Worm (Caenorhabditis elegans) whole organism, dauer: Measurements from ENCODE around the gene tsen-34.
"Not testable (repeated sequence)": the region's sequence is repeated elsewhere in the genome, so short reads cannot be mapped to it uniquely, and the experiment has no call there.

ENCODE experiments used
- unc-62 ChIP-seq: sonication (generic microtip); optimal IDR thresholded peaks from 2 replicates; lab custom pipeline; 2017; ENCODE audit warnings: missing biosample characterization, missing genetic modification reagents, missing genetic modification characterization

The tsen-34 gene

ce11 chrIV:4172242-4172641, 6.0 kb upstream of the tsen-34 start:
- no peak for TF ChIP-seq unc-62 (GFP tag; lab: Kevin White, UChicago)

ce11 chrIV:4173789-4174188, 4.5 kb upstream of the tsen-34 start, which contains the start of gene rnp-3:
rnp-3 (plus strand) TSS chrIV:4174089.
- TF ChIP-seq unc-62 (GFP tag; lab: Kevin White, UChicago), result no peak

ce11 chrIV:4176088-4176487, 2.2 kb upstream of the tsen-34 start, which contains the start of gene dnj-15:
dnj-15 (plus strand) TSS chrIV:4176388.
- TF ChIP-seq unc-62 (GFP tag; lab: Kevin White, UChicago), result no peak

ce11 chrIV:4176659-4177058, 1.6 kb upstream of the tsen-34 start:
- TF ChIP-seq unc-62 (GFP tag; lab: Kevin White, UChicago), result no peak

- TF ChIP-seq unc-62 (GFP tag; lab: Kevin White, UChicago), result no peak
Observed at ce11 chrIV:4177560-4177959, 697 bp upstream of the tsen-34 start.

ce11 chrIV:4186099-4186498, 7.8 kb downstream of the tsen-34 start, which contains the start of gene K08D10.11:
K08D10.11 (minus strand) TSS chrIV:4186199.
- not testable (repeated sequence) for TF ChIP-seq unc-62 (GFP tag; lab: Kevin White, UChicago)

- TF ChIP-seq unc-62 (GFP tag; lab: Kevin White, UChicago), result not testable (repeated sequence)
Observed at ce11 chrIV:4196729-4197128, 18.5 kb downstream of the tsen-34 start, which contains the start of gene K06B9.6. K06B9.6 (minus strand) TSS chrIV:4196829.

ce11 chrIV:4197167-4197566, 18.9 kb downstream of the tsen-34 start, which contains the start of gene cyp-25A6:
cyp-25A6 (plus strand) TSS chrIV:4197467.
- TF ChIP-seq unc-62 (GFP tag; lab: Kevin White, UChicago), result not testable (repeated sequence)

- no peak for TF ChIP-seq unc-62 (GFP tag; lab: Kevin White, UChicago)
Observed at ce11 chrIV:4204275-4204674, 26.0 kb downstream of the tsen-34 start, which contains the start of gene pax-2. pax-2 (minus strand) TSS chrIV:4204375.

- no peak for TF ChIP-seq unc-62 (GFP tag; lab: Kevin White, UChicago)
Observed at ce11 chrIV:4207088-4207487, 28.8 kb downstream of the tsen-34 start, which contains the start of gene osgn-1. osgn-1 (plus strand) TSS chrIV:4207388.

ce11 chrIV:4209084-4209483, 30.8 kb downstream of the tsen-34 start:
- TF ChIP-seq unc-62 (GFP tag; lab: Kevin White, UChicago), result no peak

- no peak for TF ChIP-seq unc-62 (GFP tag; lab: Kevin White, UChicago)
Observed at ce11 chrIV:4210868-4211267, 32.6 kb downstream of the tsen-34 start.

- TF ChIP-seq unc-62 (GFP tag; lab: Kevin White, UChicago), result no peak
Observed at ce11 chrIV:4212733-4213132, 34.5 kb downstream of the tsen-34 start.

- no peak for TF ChIP-seq unc-62 (GFP tag; lab: Kevin White, UChicago)
Observed at ce11 chrIV:4215349-4215748, 37.1 kb downstream of the tsen-34 start.

- no peak for TF ChIP-seq unc-62 (GFP tag; lab: Kevin White, UChicago)
Observed at ce11 chrIV:4216099-4216894, 38.0 kb downstream of the tsen-34 start.

- no peak for TF ChIP-seq unc-62 (GFP tag; lab: Kevin White, UChicago)
Observed at ce11 chrIV:4218276-4218675, 40.0 kb downstream of the tsen-34 start.

ce11 chrIV:4219983-4220382, 41.7 kb downstream of the tsen-34 start, which contains the start of gene F30B5.11:
F30B5.11 (minus strand) TSS chrIV:4220083.
- TF ChIP-seq unc-62 (GFP tag; lab: Kevin White, UChicago), result no peak
